Fruit fly (Drosophila melanogaster) S2 (cell line): Measurements from ENCODE around the gene CG9636.

ENCODE experiments used
- CG8478 ChIP-seq: fragments of >200 bp; optimal IDR thresholded peaks from 2 replicates; lab custom pipeline; 2018
- CTCF ChIP-seq, 2 experiments: fragments of >200 bp; optimal IDR thresholded peaks; 2 replicates each; lab custom pipeline; 2018

DNA sequence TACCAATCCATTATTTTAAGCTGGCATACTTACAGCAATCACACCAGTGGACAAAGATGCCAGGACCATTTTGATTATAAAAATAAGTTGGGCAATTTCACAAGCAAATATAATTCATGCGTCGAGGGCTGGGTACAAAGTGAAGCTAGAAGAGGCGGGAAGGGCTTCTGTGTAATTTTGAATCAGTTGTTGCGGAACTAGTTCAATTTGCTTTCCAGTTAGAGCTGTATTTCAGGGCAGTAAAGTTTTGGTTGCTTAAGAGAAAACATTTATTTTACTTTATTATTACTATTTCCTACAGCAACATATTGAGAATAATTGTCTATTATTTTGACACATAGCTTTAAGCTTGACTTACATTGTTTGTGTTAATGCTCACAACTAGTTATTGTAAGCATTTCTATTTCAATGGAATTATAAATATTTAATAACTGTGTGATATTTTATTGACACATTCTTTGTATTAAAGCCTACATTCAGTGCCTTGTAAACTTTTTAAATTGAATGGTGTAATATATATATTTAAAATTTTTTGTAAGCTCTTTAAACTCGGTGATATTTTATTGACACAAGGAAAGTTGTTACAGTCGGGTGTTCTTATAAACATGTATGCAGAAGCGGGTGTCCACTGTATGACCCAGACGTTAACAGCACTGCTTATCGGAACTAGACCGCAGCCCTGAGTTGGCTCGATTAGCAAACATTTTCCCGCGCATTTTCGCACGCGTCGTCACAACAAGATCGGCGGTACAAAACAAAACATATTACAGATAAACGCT, 20.9 kb upstream of the CG9636 start, which contains the start of the genes RPA1 and Mcm2:
- TF ChIP-seq CTCF (optimal IDR thresholded peaks at IDR 0.05; lab: Kevin White, UChicago) (peak in 1 of 2 experiments; percentile 22), CG8478 (no peak)
